Worm (Caenorhabditis elegans) whole organism, L4 larva: Measurements from ENCODE around the gene C48B4.12.

Experiments used
- F49E8.2 ChIP-seq: sonication (generic microtip); optimal IDR thresholded peaks from 2 replicates; lab custom pipeline; 2016; ENCODE audit warnings: missing compliant biosample characterization, mild to moderate bottlenecking, missing genetic modification characterization, borderline replicate concordance
- R02D3.7 ChIP-seq: fragments of 150-350 bp; sonication (generic microtip); optimal IDR thresholded peaks from 3 replicates; lab custom pipeline; 2014; ENCODE audit warnings: missing biosample characterization, missing genetic modification characterization
- aly-2 ChIP-seq: sonication (generic microtip); optimal IDR thresholded peaks from 2 replicates; lab custom pipeline; 2018; ENCODE audit warnings: missing biosample characterization, missing genetic modification characterization
- ceh-32 ChIP-seq: sonication (generic microtip); optimal IDR thresholded peaks from 2 replicates; lab custom pipeline; 2016; ENCODE audit warnings: mild to moderate bottlenecking, missing genetic modification characterization, missing compliant biosample characterization; ENCODE audit not compliant: poor library complexity
- dmd-9 ChIP-seq: fragments of 200-800 bp; sonication (Bioruptor generic); IDR thresholded peaks from 2 replicates; pipeline ENCODE4 v1.3.6; 2022; ENCODE audit warnings: missing genetic modification reagents, missing genetic modification characterization, missing compliant biosample characterization
- lir-3 ChIP-seq: sonication (generic microtip); optimal IDR thresholded peaks from 2 replicates; lab custom pipeline; 2016; ENCODE audit warnings: mild to moderate bottlenecking, missing genetic modification characterization, missing compliant biosample characterization
- nhr-11 ChIP-seq: fragments of 150-350 bp; optimal IDR thresholded peaks from 2 replicates; lab custom pipeline; 2014; ENCODE audit warnings: missing biosample characterization, missing genetic modification characterization
- nhr-237 ChIP-seq: sonication (generic microtip); optimal IDR thresholded peaks from 2 replicates; lab custom pipeline; 2017; ENCODE audit warnings: missing biosample characterization, missing genetic modification characterization
- pqm-1 ChIP-seq: sonication (generic microtip); optimal IDR thresholded peaks from 2 replicates; lab custom pipeline; 2017; ENCODE audit warnings: missing biosample characterization, missing genetic modification characterization
- snpc-4 ChIP-seq: fragments of 150-350 bp; optimal IDR thresholded peaks from 2 replicates; lab custom pipeline; 2014; ENCODE audit warnings: missing biosample characterization, missing genetic modification characterization

DNA sequence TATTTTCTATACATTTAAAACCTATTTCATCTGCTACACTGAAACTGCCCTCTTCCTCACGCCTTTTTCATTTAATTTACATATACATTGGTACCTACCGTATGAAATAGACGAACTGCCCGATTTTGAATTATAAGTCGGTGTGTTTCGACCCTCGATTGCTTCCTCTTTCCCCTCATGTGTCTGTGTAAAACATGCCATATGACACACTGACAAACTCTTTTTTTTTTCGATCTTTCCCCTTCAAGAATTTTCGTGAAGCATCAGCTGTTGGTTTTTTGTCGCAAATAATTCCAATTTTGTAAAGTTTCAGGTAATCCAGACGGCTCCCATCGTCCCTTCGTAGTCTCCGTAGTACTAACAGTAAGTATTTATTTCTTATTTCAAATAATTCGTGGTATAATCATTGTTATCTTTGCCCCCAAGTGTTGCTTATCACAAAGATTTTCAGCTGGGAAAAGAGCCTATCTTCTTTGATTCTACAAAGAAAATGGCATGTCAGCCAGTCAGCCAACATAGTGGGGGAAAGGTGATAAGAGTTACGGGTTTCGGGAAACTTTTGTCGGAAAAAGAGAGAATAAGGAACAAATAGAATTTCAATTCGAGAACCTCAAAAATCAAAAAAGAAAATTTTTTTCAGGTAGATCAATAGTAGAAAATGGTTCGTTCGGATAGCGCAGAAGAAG is 24.8 kb downstream of the C48B4.12 start:
- TF ChIP-seq lir-3 (no peak), pqm-1 (tag; lab: Kevin White, UChicago) (peak; percentile 87), F49E8.2 (tag; lab: Kevin White, UChicago) (no peak), nhr-11 (tag; lab: Kevin White, UChicago) (no peak), nhr-237 (no peak), R02D3.7 (tag; lab: Kevin White, UChicago) (no peak), dmd-9 (no peak), ceh-32 (tag; lab: Kevin White, UChicago) (no peak), aly-2 (tag; lab: Kevin White, UChicago) (no peak), snpc-4 (tag; lab: Kevin White, UChicago) (no peak)
